Fruit fly (Drosophila melanogaster): ENCODE data around the gene Itpr.
A peak's percentile ranks its signal among the peaks of the same experiment; 100 is the strongest.

dm6 chr3R:5483488-5484109 lies 33.3 kb upstream of the Itpr start, which contains the start of gene ksr:
- TF ChIP-seq CG6163 (GFP tag; IDR thresholded peaks at IDR 0.05), result peak; percentile 7; the same call in 1 of the 3 replicates
- no peak for TF ChIP-seq Hr38 (GFP tag; optimal IDR thresholded peaks at IDR 0.05)
